Worm (Caenorhabditis elegans): ENCODE data around the gene acr-25.

Gene acr-25

ce11 chrIV:6514700-6515099 lies 50.6 kb downstream of the acr-25 start (continued):
- TF ChIP-seq unc-130 (tag; optimal IDR thresholded peaks at IDR 0.05) (no peak), pax-3 (tag; optimal IDR thresholded peaks at IDR 0.05) (peak; percentile 77), nhr-19 (GFP tag; conservative IDR thresholded peaks at IDR 0.05) (peak; percentile 17; the same call in 1 of the 2 replicates), fkh-8 (tag; optimal IDR thresholded peaks at IDR 0.05) (peak; percentile 97), ztf-4 (tag; optimal IDR thresholded peaks at IDR 0.05) (peak; percentile 23), rnt-1 (tag; optimal IDR thresholded peaks at IDR 0.05) (no peak), egl-27 (tag; optimal IDR thresholded peaks at IDR 0.05) (no peak), snu-23 (GFP tag; optimal IDR thresholded peaks at IDR 0.05) (no peak), nhr-20 (tag; optimal IDR thresholded peaks at IDR 0.05) (peak; percentile 16), ces-1 (GFP tag; optimal IDR thresholded peaks at IDR 0.05) (no peak), lsy-2 (tag; optimal IDR thresholded peaks at IDR 0.05) (peak in 1 of 2 experiments; percentile 34), xbp-1 (tag; optimal IDR thresholded peaks at IDR 0.05) (peak; percentile 33)

- TF ChIP-seq hlh-4 (tag; optimal IDR thresholded peaks at IDR 0.05) (no peak), nhr-76 (tag; optimal IDR thresholded peaks at IDR 0.05) (no peak), nhr-85 (tag) (no peak), vab-15 (tag; optimal IDR thresholded peaks at IDR 0.05) (no peak), egl-13 (tag; optimal IDR thresholded peaks at IDR 0.05) (no peak), pax-3 (tag; optimal IDR thresholded peaks at IDR 0.05) (no peak), nhr-77 (tag; optimal IDR thresholded peaks at IDR 0.05) (no peak), snu-23 (GFP tag; optimal IDR thresholded peaks at IDR 0.05) (no peak), ceh-63 (GFP tag; optimal IDR thresholded peaks at IDR 0.05) (no peak), mdl-1 (tag; optimal IDR thresholded peaks at IDR 0.05) (no peak), mab-9 (GFP tag; IDR thresholded peaks at IDR 0.05) (no peak), mep-1 (tag; optimal IDR thresholded peaks at IDR 0.05) (no peak), pag-3 (tag; optimal IDR thresholded peaks at IDR 0.05; ENCODE audit: borderline replicate concordance, insufficient read depth) (no peak), efl-3 (GFP tag; optimal IDR thresholded peaks at IDR 0.05) (no peak), hpl-2 (GFP tag; optimal IDR thresholded peaks at IDR 0.05) (no peak), xbp-1 (tag; optimal IDR thresholded peaks at IDR 0.05) (no peak)
These were observed 53.8 kb downstream of the acr-25 start, which contains the start of gene C01G5.7 for ce11 chrIV:6517859-6518258. Gene C01G5.7 (plus strand): TSS chrIV:6518159.
